Fruit fly (Drosophila melanogaster) whole organism, adult: ENCODE results near the gene CG4133.
A peak's percentile ranks its signal among the peaks of the same experiment; 100 is the strongest.

Experiments
- CG11617 ChIP-seq: fragments of 200-800 bp; sonication (Bioruptor generic); optimal IDR thresholded peaks from 2 replicates; lab custom pipeline; 2017; ENCODE audit warnings: mild to moderate bottlenecking, missing biosample characterization, missing genetic modification reagents, missing genetic modification characterization
- CG12768 ChIP-seq: fragments of 200-800 bp; sonication (Bioruptor generic); optimal IDR thresholded peaks from 2 replicates; lab custom pipeline; 2017; ENCODE audit warnings: missing biosample characterization, missing genetic modification characterization, mild to moderate bottlenecking, moderate library complexity, missing genetic modification reagents
- CG14711 ChIP-seq: fragments of 200-800 bp; sonication (Bioruptor generic); optimal IDR thresholded peaks from 2 replicates; lab custom pipeline; 2018; ENCODE audit warnings: missing biosample characterization, mild to moderate bottlenecking, missing genetic modification characterization, moderate library complexity
- CG1620 ChIP-seq: fragments of 200-800 bp; sonication (Bioruptor generic); optimal IDR thresholded peaks from 2 replicates; lab custom pipeline; 2016; ENCODE audit warnings: missing biosample characterization, missing genetic modification characterization
- CG33017 ChIP-seq: fragments of 200-800 bp; sonication (Bioruptor generic); optimal IDR thresholded peaks from 2 replicates; lab custom pipeline; 2018; ENCODE audit warnings: missing biosample characterization, mild to moderate bottlenecking, missing genetic modification characterization, moderate library complexity
- CG5204 ChIP-seq: fragments of 200-800 bp; sonication (Bioruptor generic); optimal IDR thresholded peaks from 2 replicates; lab custom pipeline; 2016; ENCODE audit warnings: missing biosample characterization, missing genetic modification characterization
- CG7045 ChIP-seq: fragments of 200-800 bp; sonication (Bioruptor generic); optimal IDR thresholded peaks from 2 replicates; lab custom pipeline; 2017; ENCODE audit warnings: missing biosample characterization, mild to moderate bottlenecking, missing genetic modification characterization
- CG7101 ChIP-seq: fragments of 200-800 bp; sonication (Bioruptor generic); optimal IDR thresholded peaks from 2 replicates; lab custom pipeline; 2018; ENCODE audit warnings: missing biosample characterization, mild to moderate bottlenecking, missing genetic modification characterization, moderate library complexity
- Clk ChIP-seq: fragments of 200-800 bp; sonication (Bioruptor generic); optimal IDR thresholded peaks from 2 replicates; lab custom pipeline; 2017; ENCODE audit warnings: missing biosample characterization, missing genetic modification characterization
- Crg-1 ChIP-seq: fragments of 200-800 bp; sonication (Bioruptor generic); optimal IDR thresholded peaks from 2 replicates; lab custom pipeline; 2016; ENCODE audit warnings: missing biosample characterization, missing genetic modification characterization
- Hr96 ChIP-seq: fragments of 200-800 bp; sonication (Bioruptor generic); optimal IDR thresholded peaks from 2 replicates; lab custom pipeline; 2016; ENCODE audit warnings: missing biosample characterization, missing genetic modification characterization
- Mnt ChIP-seq: fragments of 200-800 bp; sonication (Bioruptor generic); optimal IDR thresholded peaks from 2 replicates; lab custom pipeline; 2016; ENCODE audit warnings: missing biosample characterization, mild to moderate bottlenecking, missing genetic modification characterization
- bab1 ChIP-seq: fragments of 200-800 bp; sonication (Bioruptor generic); optimal IDR thresholded peaks from 3 replicates; lab custom pipeline; 2019; ENCODE audit warnings: missing biosample characterization, mild to moderate bottlenecking, missing genetic modification characterization, moderate library complexity
- cic ChIP-seq: fragments of 200-800 bp; sonication (Bioruptor generic); optimal IDR thresholded peaks from 2 replicates; lab custom pipeline; 2017; ENCODE audit warnings: missing biosample characterization, mild to moderate bottlenecking, missing genetic modification characterization, moderate library complexity
- cnc ChIP-seq, 2 experiments: fragments of >200 bp; optimal IDR thresholded peaks; 2 replicates each; lab custom pipeline; 2017
- kay ChIP-seq: fragments of 200-800 bp; sonication (Bioruptor generic); peaks from one replicate; lab custom pipeline; 2016; ENCODE audit warnings: missing biosample characterization, missing genetic modification characterization, borderline replicate concordance
- ovo ChIP-seq: fragments of 200-800 bp; sonication (Bioruptor generic); optimal IDR thresholded peaks from 2 replicates; lab custom pipeline; 2016; ENCODE audit warnings: missing biosample characterization, missing genetic modification characterization
- pad ChIP-seq: fragments of 200-800 bp; sonication (Bioruptor generic); optimal IDR thresholded peaks from 3 replicates; lab custom pipeline; 2017; ENCODE audit warnings: missing biosample characterization, missing genetic modification characterization, mild to moderate bottlenecking, moderate library complexity, missing genetic modification reagents
- tj ChIP-seq: fragments of 200-800 bp; sonication (Bioruptor generic); optimal IDR thresholded peaks from 3 replicates; lab custom pipeline; 2017; ENCODE audit warnings: missing biosample characterization, mild to moderate bottlenecking, missing genetic modification characterization, moderate library complexity
- toe ChIP-seq: fragments of 200-800 bp; sonication (Bioruptor generic); optimal IDR thresholded peaks from 2 replicates; lab custom pipeline; 2016; ENCODE audit warnings: missing biosample characterization, missing genetic modification characterization

Gene CG4133

DNA sequence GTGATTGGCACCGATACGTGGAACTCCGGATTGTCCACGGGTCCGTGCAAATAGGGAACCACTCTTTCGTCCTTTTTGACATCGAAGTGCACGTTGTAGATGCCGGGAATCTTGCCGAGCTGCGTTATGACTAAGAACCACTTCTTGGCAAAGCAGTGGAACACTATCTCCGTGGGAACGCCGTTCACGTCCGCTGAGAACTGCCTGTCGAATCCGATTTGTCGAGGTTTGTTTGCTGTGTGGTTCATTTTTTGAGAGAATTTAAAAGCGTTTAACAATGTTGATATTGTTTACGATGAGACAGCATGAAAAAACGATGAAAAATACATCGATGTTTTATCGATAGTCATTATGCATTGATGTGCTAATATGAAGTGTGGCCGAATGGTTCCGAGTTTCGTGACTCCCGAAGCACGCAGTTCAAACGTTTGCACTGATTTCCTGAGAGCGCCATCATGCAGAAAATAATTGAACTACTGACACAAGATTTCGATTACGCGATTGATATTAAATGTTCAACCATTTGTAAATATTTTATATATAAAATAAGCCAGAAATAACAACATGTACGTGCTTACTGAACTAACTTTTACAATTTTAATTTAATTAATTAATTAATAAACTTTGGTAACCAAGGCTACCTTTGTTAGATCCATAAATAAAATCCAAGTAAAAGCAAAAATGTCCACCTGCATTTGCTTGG lies 34.1 kb upstream of the CG4133 start, which contains the start of the genes CG11885 and CG13692:
Gene CG11885 (minus strand): TSS at position 332 of the 703 bp plus-strand sequence.
Gene CG13692 (plus strand): TSS at position 653 of the 703 bp plus-strand sequence.
- TF ChIP-seq CG14711 (tag; lab: Kevin White, UChicago) = peak; percentile 1
- TF ChIP-seq Mnt (GFP tag; lab: Kevin White, UChicago) = peak; percentile 81
- peak; percentile 88 to 93 for TF ChIP-seq cnc (optimal IDR thresholded peaks at IDR 0.05; lab: Kevin White, UChicago)
- peak; percentile 41 for TF ChIP-seq pad (GFP tag; lab: Kevin White, UChicago)
- peak; percentile 73 for TF ChIP-seq bab1 (GFP tag; lab: Kevin White, UChicago)
- no peak for TF ChIP-seq CG11617 (GFP tag; lab: Kevin White, UChicago)
- peak; percentile 77 for TF ChIP-seq tj (GFP tag; lab: Kevin White, UChicago)
- TF ChIP-seq CG7101 (tag; lab: Kevin White, UChicago) = peak; percentile 63
- peak; percentile 39 for TF ChIP-seq cic (GFP tag; lab: Kevin White, UChicago)
- peak; percentile 21 for TF ChIP-seq CG12768 (GFP tag; lab: Kevin White, UChicago)
- no peak for TF ChIP-seq kay
- no peak for TF ChIP-seq Crg-1 (GFP tag; lab: Kevin White, UChicago)

DNA sequence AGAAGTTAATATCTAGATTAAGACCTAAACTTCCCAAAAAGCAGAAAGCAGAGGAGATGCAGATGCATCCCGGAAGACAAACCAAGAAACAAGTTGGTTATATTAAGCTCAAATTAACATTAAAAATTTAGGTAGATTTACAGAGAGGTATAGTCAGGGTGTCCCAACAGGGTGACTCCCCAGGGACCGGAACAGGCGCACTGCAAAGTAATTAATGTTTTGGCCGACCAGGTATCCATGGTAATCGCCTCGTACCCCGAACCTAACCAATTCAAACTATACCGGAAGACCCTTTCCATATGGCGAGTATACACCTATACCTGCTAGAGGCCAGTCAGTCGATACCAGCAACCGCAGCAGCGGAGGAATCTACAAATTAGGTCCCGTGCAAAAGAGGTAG lies 32.8 kb upstream of the CG4133 start, which contains the start of gene BBS8:
Gene BBS8 (plus strand): TSS at position 301 of the 400 bp plus-strand sequence.
- TF ChIP-seq cic (GFP tag; lab: Kevin White, UChicago) = no peak
- no peak for TF ChIP-seq Clk (GFP tag; lab: Kevin White, UChicago)
- no peak for TF ChIP-seq CG12768 (GFP tag; lab: Kevin White, UChicago)
- no peak for TF ChIP-seq tj (GFP tag; lab: Kevin White, UChicago)
- TF ChIP-seq CG7045 (GFP tag; lab: Kevin White, UChicago) = no peak
- no peak for TF ChIP-seq kay
- no peak for TF ChIP-seq cnc (optimal IDR thresholded peaks at IDR 0.05; lab: Kevin White, UChicago)
- no peak for TF ChIP-seq CG7101 (tag; lab: Kevin White, UChicago)
- no peak for TF ChIP-seq toe
- no peak for TF ChIP-seq pad (GFP tag; lab: Kevin White, UChicago)
- no peak for TF ChIP-seq CG1620 (GFP tag; lab: Kevin White, UChicago)
- TF ChIP-seq CG14711 (tag; lab: Kevin White, UChicago) = no peak
- TF ChIP-seq bab1 (GFP tag; lab: Kevin White, UChicago) = no peak
- no peak for TF ChIP-seq CG33017 (tag; lab: Kevin White, UChicago)
- no peak for TF ChIP-seq CG11617 (GFP tag; lab: Kevin White, UChicago)
- no peak for TF ChIP-seq Mnt (GFP tag; lab: Kevin White, UChicago)

DNA sequence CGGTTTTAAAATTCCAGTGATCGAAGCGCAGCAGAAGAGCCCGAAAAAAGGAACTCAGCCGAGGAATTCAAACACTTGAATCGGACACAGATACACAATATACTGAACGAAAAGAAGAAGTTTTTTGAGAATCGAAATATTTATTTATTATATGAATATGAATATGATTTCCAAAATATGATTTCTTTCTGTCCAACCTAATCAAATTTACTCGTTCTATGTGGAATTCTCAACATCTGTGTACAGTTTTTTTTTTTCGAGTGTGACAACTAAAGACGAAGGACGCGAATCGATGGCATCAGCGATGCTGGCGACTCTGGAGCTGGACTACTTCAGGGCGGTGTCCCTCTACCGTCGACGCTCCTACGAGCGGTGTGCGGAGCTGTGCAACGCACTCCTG lies 32.2 kb upstream of the CG4133 start:
- no peak for TF ChIP-seq Crg-1 (GFP tag; lab: Kevin White, UChicago)

DNA sequence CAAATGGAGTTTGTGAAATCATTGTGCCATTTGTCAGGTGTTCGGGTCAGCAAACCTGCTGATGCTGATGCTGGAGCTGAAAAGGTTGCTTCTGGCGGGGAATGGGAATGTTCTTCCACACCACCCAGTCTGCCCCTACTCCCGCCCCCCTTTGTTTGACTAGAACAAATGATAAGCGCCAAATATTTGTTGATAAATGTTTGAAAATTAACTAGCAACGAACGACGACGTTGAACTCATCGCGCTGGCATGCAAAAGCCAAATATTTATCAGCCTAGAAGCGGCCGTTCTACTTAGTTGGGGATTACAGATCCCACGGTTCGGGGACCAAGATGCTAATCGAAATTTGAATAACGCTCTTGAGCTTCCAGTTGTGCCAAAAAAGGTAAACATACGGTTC lies 29.8 kb upstream of the CG4133 start:
- no peak for TF ChIP-seq CG7045 (GFP tag; lab: Kevin White, UChicago)
- no peak for TF ChIP-seq Mnt (GFP tag; lab: Kevin White, UChicago)
- no peak for TF ChIP-seq CG33017 (tag; lab: Kevin White, UChicago)
- no peak for TF ChIP-seq ovo (GFP tag; lab: Kevin White, UChicago)
- TF ChIP-seq Clk (GFP tag; lab: Kevin White, UChicago) = no peak
- no peak for TF ChIP-seq CG7101 (tag; lab: Kevin White, UChicago)
- no peak for TF ChIP-seq pad (GFP tag; lab: Kevin White, UChicago)
- TF ChIP-seq Hr96 (GFP tag; lab: Kevin White, UChicago) = no peak
- TF ChIP-seq toe = no peak
- TF ChIP-seq kay = no peak
- no peak for TF ChIP-seq CG14711 (tag; lab: Kevin White, UChicago)
- TF ChIP-seq CG1620 (GFP tag; lab: Kevin White, UChicago) = no peak
- TF ChIP-seq CG12768 (GFP tag; lab: Kevin White, UChicago) = no peak
- no peak for TF ChIP-seq cnc (optimal IDR thresholded peaks at IDR 0.05; lab: Kevin White, UChicago)
- no peak for TF ChIP-seq bab1 (GFP tag; lab: Kevin White, UChicago)
- TF ChIP-seq Crg-1 (GFP tag; lab: Kevin White, UChicago) = no peak
- TF ChIP-seq tj (GFP tag; lab: Kevin White, UChicago) = no peak
- no peak for TF ChIP-seq cic (GFP tag; lab: Kevin White, UChicago)

DNA sequence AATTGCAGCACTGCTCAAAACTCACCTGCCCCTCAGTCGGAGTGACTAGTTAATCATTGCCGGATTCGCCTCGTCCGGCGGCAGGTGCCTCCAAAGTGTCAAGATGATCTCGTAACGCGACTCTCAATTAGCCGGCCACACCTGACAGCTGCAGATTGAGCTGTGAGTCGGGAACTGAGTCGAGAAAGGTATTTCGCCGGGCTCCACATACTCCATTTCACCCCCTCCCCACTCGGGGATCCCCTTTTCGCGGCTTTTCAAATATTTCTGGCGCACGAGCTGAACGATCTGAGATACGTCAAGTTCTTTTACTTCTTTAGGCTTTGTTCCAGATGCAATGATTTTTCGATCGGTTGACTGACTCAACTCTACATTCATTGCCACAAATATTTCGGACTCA lies 28.9 kb upstream of the CG4133 start:
- TF ChIP-seq kay (peak; percentile 6), CG7101 (tag; lab: Kevin White, UChicago) (no peak), CG5204 (GFP tag; lab: Kevin White, UChicago) (no peak), bab1 (GFP tag; lab: Kevin White, UChicago) (no peak), Mnt (GFP tag; lab: Kevin White, UChicago) (no peak)
